Fruit fly (Drosophila melanogaster) whole organism, embryonic: ENCODE results near the gene Gdi.
A peak's percentile ranks its signal among the peaks of the same experiment; 100 is the strongest.

Experiments
- Adf1 ChIP-seq: fragments of 200-800 bp; sonication (Bioruptor generic); IDR thresholded peaks from 2 replicates; pipeline ENCODE4 v1.3.6; 2022; ENCODE audit warnings: missing biosample characterization, missing genetic modification characterization
- CG10147 ChIP-seq: fragments of 200-800 bp; sonication (Bioruptor generic); optimal IDR thresholded peaks from 2 replicates; lab custom pipeline; 2019; ENCODE audit warnings: missing biosample characterization, mild to moderate bottlenecking, missing genetic modification characterization, moderate library complexity
- CG12071 ChIP-seq: fragments of 200-800 bp; sonication (Bioruptor generic); optimal IDR thresholded peaks from 3 replicates; lab custom pipeline; 2018; ENCODE audit warnings: missing biosample characterization, mild to moderate bottlenecking, missing genetic modification characterization
- CG13123 ChIP-seq: fragments of 200-800 bp; sonication (Bioruptor generic); optimal IDR thresholded peaks from 2 replicates; lab custom pipeline; 2016; ENCODE audit warnings: missing biosample characterization, missing genetic modification characterization
- CG14860 ChIP-seq: fragments of 200-800 bp; sonication (Bioruptor generic); IDR thresholded peaks from 3 replicates; pipeline ENCODE4 v1.3.6; 2022; ENCODE audit warnings: missing biosample characterization, missing genetic modification characterization; ENCODE audit not compliant: partially characterized antibody
- CG15479 ChIP-seq: fragments of 200-800 bp; sonication (Bioruptor generic); optimal IDR thresholded peaks from 3 replicates; lab custom pipeline; 2019; ENCODE audit warnings: missing biosample characterization, mild to moderate bottlenecking, missing genetic modification characterization, moderate library complexity
- CG15601 ChIP-seq: fragments of 200-800 bp; sonication (Bioruptor generic); optimal IDR thresholded peaks from 3 replicates; lab custom pipeline; 2019; ENCODE audit warnings: missing biosample characterization, mild to moderate bottlenecking, missing genetic modification characterization, moderate library complexity
- CG1647 ChIP-seq: fragments of 200-800 bp; sonication (Bioruptor generic); optimal IDR thresholded peaks from 3 replicates; lab custom pipeline; 2016; ENCODE audit warnings: missing biosample characterization, missing genetic modification characterization
- CG16779 ChIP-seq: fragments of 200-800 bp; sonication (Bioruptor generic); IDR thresholded peaks from 2 replicates; pipeline ENCODE4 v1.3.6; 2022; ENCODE audit warnings: missing biosample characterization, missing genetic modification characterization
- CG18011 ChIP-seq: fragments of 200-800 bp; sonication (Bioruptor generic); optimal IDR thresholded peaks from 2 replicates; lab custom pipeline; 2017; ENCODE audit warnings: missing biosample characterization, missing genetic modification characterization, mild to moderate bottlenecking, moderate library complexity, missing genotype
- CG1832 ChIP-seq: fragments of 200-800 bp; sonication (Bioruptor generic); optimal IDR thresholded peaks from 2 replicates; lab custom pipeline; 2017; ENCODE audit warnings: missing biosample characterization, mild to moderate bottlenecking, missing genetic modification characterization, inconsistent platforms
- CG18619 ChIP-seq: fragments of 200-800 bp; sonication (Bioruptor generic); optimal IDR thresholded peaks from 3 replicates; lab custom pipeline; 2017; ENCODE audit warnings: missing biosample characterization, mild to moderate bottlenecking, missing genetic modification characterization
- CG30020 ChIP-seq: fragments of 200-800 bp; optimal IDR thresholded peaks from 2 replicates; lab custom pipeline; 2019; ENCODE audit warnings: missing biosample characterization, mild to moderate bottlenecking, missing genetic modification characterization, moderate library complexity
- CG30403 ChIP-seq: fragments of 200-800 bp; sonication (Bioruptor generic); optimal IDR thresholded peaks from 3 replicates; lab custom pipeline; 2016; ENCODE audit warnings: missing biosample characterization, missing genetic modification characterization
- CG4707 ChIP-seq: fragments of 200-800 bp; sonication (Bioruptor generic); optimal IDR thresholded peaks from 2 replicates; lab custom pipeline; 2018; ENCODE audit warnings: missing biosample characterization, mild to moderate bottlenecking, missing genetic modification characterization, moderate library complexity
- CG5180 ChIP-seq: fragments of 200-800 bp; sonication (Bioruptor generic); optimal IDR thresholded peaks from 3 replicates; lab custom pipeline; 2017; ENCODE audit warnings: missing biosample characterization, missing genetic modification characterization, mild to moderate bottlenecking, moderate library complexity, missing genetic modification reagents
- CG6791 ChIP-seq: fragments of 200-800 bp; sonication (Bioruptor generic); IDR thresholded peaks from 3 replicates; pipeline ENCODE4 v1.3.6; 2022; ENCODE audit warnings: missing biosample characterization, missing genetic modification characterization; ENCODE audit not compliant: partially characterized antibody
- CHES-1-like ChIP-seq: fragments of 200-800 bp; sonication (Bioruptor generic); optimal IDR thresholded peaks from 2 replicates; lab custom pipeline; 2016; ENCODE audit warnings: missing biosample characterization, missing genetic modification characterization
- Camta ChIP-seq: fragments of 200-800 bp; sonication (Bioruptor generic); optimal IDR thresholded peaks from 2 replicates; lab custom pipeline; 2016; ENCODE audit warnings: missing biosample characterization, missing genetic modification characterization
- CoRest ChIP-seq: fragments of 200-800 bp; sonication (Bioruptor generic); optimal IDR thresholded peaks from 3 replicates; lab custom pipeline; 2018; ENCODE audit warnings: missing biosample characterization, mild to moderate bottlenecking, missing genetic modification characterization, moderate library complexity
- Dad ChIP-seq: fragments of 200-800 bp; sonication (Bioruptor generic); optimal IDR thresholded peaks from 3 replicates; lab custom pipeline; 2016; ENCODE audit warnings: missing biosample characterization, missing genetic modification characterization
- Ets65A ChIP-seq: fragments of 200-800 bp; sonication (Bioruptor generic); peaks from one replicate; lab custom pipeline; 2016; ENCODE audit warnings: missing biosample characterization, missing genetic modification characterization
- HLH4C ChIP-seq: fragments of 200-800 bp; sonication (Bioruptor generic); IDR thresholded peaks from 3 replicates; pipeline ENCODE4 v1.3.6; 2022; ENCODE audit warnings: missing biosample characterization, missing genetic modification characterization; ENCODE audit not compliant: partially characterized antibody
- HLHmδ ChIP-seq: fragments of 200-800 bp; sonication (Bioruptor generic); optimal IDR thresholded peaks from 2 replicates; lab custom pipeline; 2018; ENCODE audit warnings: missing biosample characterization, mild to moderate bottlenecking, missing genetic modification characterization, moderate library complexity
- Hand ChIP-seq: fragments of 200-800 bp; sonication (Bioruptor generic); optimal IDR thresholded peaks from 2 replicates; lab custom pipeline; 2017; ENCODE audit warnings: mild to moderate bottlenecking, missing biosample characterization, missing genetic modification reagents, missing genetic modification characterization
- Hr39 ChIP-seq: fragments of >200 bp; optimal IDR thresholded peaks from 2 replicates; lab custom pipeline; 2017
- Kr ChIP-seq: fragments of 200-800 bp; sonication (Bioruptor generic); optimal IDR thresholded peaks from 2 replicates; lab custom pipeline; 2017; ENCODE audit warnings: missing biosample characterization, mild to moderate bottlenecking, missing genetic modification characterization
- Mrtf ChIP-seq: fragments of 200-800 bp; sonication (Bioruptor generic); IDR thresholded peaks from 3 replicates; pipeline ENCODE4 v1.3.6; 2022; ENCODE audit warnings: missing biosample characterization, missing genetic modification characterization
- NFAT ChIP-seq: fragments of 200-800 bp; sonication (Bioruptor generic); IDR thresholded peaks from 2 replicates; pipeline ENCODE4 v1.3.6; 2022; ENCODE audit warnings: missing biosample characterization, missing genetic modification characterization
- Sox100B ChIP-seq: fragments of 200-800 bp; sonication (Bioruptor generic); optimal IDR thresholded peaks from 3 replicates; lab custom pipeline; 2018; ENCODE audit warnings: missing biosample characterization, mild to moderate bottlenecking, missing genetic modification characterization
- Stat92E ChIP-seq, 3 experiments: fragments of >200 bp in 2 of 3; fragments of 200-800 bp in 1 of 3; sonication (Bioruptor generic) in 1 of 3; optimal IDR thresholded peaks; 2 replicates each; lab custom pipeline; 2017 to 2019; ENCODE audit warnings: missing biosample characterization in 3 of 3, missing genetic modification characterization in 3 of 3, mild to moderate bottlenecking in 1 of 3, moderate library complexity in 1 of 3
- Usf ChIP-seq: fragments of 200-800 bp; sonication (Bioruptor generic); optimal IDR thresholded peaks from 2 replicates; lab custom pipeline; 2017; ENCODE audit warnings: missing genotype, missing biosample characterization, missing genetic modification characterization
- Xrp1 ChIP-seq: fragments of 200-800 bp; sonication (Bioruptor generic); IDR thresholded peaks from 2 replicates; pipeline ENCODE4 v1.3.6; 2022; ENCODE audit warnings: missing biosample characterization, missing genetic modification characterization
- bcd ChIP-seq: fragments of 200-800 bp; sonication (Bioruptor generic); optimal IDR thresholded peaks from 2 replicates; lab custom pipeline; 2017; ENCODE audit warnings: missing biosample characterization, mild to moderate bottlenecking, missing genetic modification characterization
- ci ChIP-seq: fragments of 200-800 bp; sonication (Bioruptor generic); IDR thresholded peaks from 3 replicates; pipeline ENCODE4 v1.3.6; 2022; ENCODE audit warnings: missing biosample characterization, missing genetic modification characterization
- danr ChIP-seq: fragments of 200-800 bp; sonication (Bioruptor generic); IDR thresholded peaks from 2 replicates; pipeline ENCODE4 v1.3.6; 2022; ENCODE audit warnings: missing biosample characterization, missing genetic modification characterization
- dati ChIP-seq: fragments of 200-800 bp; sonication (Bioruptor generic); IDR thresholded peaks from 2 replicates; pipeline ENCODE4 v1.3.6; 2022; ENCODE audit warnings: missing biosample characterization, missing genetic modification characterization
- dimm ChIP-seq: fragments of 200-800 bp; sonication (Bioruptor generic); IDR thresholded peaks from 2 replicates; pipeline ENCODE4 v1.3.6; 2022; ENCODE audit warnings: missing biosample characterization, missing genetic modification characterization
- dysf ChIP-seq: fragments of 200-800 bp; sonication (Bioruptor generic); IDR thresholded peaks from 3 replicates; pipeline ENCODE4 v1.3.6; 2022; ENCODE audit warnings: missing biosample characterization, missing genetic modification characterization
- hb ChIP-seq: fragments of 200-800 bp; sonication (Bioruptor generic); IDR thresholded peaks from 3 replicates; pipeline ENCODE4 v1.3.6; 2022; ENCODE audit warnings: missing biosample characterization, missing genetic modification characterization; ENCODE audit not compliant: partially characterized antibody
- insv ChIP-seq, 2 experiments: fragments of 200-800 bp; sonication (Bioruptor generic); optimal IDR thresholded peaks; 3 replicates each; lab custom pipeline; 2016 to 2018; ENCODE audit warnings: missing biosample characterization in 2 of 2, missing genetic modification characterization in 2 of 2
- jumu ChIP-seq: fragments of 200-800 bp; sonication (Bioruptor generic); optimal IDR thresholded peaks from 3 replicates; lab custom pipeline; 2016; ENCODE audit warnings: missing biosample characterization, missing genetic modification characterization
- luna ChIP-seq: fragments of 200-800 bp; sonication (Bioruptor generic); optimal IDR thresholded peaks from 2 replicates; lab custom pipeline; 2016; ENCODE audit warnings: missing biosample characterization, missing genetic modification characterization
- otp ChIP-seq: fragments of 200-800 bp; sonication (Bioruptor generic); IDR thresholded peaks from 3 replicates; pipeline ENCODE4, ENCODE4 v1.3.6; 2022; ENCODE audit warnings: missing biosample characterization, missing genetic modification characterization
- pan ChIP-seq, 4 experiments: fragments of >200 bp in 3 of 4; fragments of 200-800 bp in 1 of 4; sonication (Bioruptor generic) in 1 of 4; optimal IDR thresholded peaks in 3 of 4; IDR thresholded peaks in 1 of 4; 2 replicates each; pipeline versions ENCODE4 v1.3.6 to Lab custom; 2017 to 2022; ENCODE audit warnings: missing biosample characterization in 2 of 4, missing genetic modification characterization in 2 of 4, mixed read lengths in 1 of 4
- z ChIP-seq: fragments of 200-800 bp; sonication (Bioruptor generic); IDR thresholded peaks from 3 replicates; pipeline ENCODE4 v1.3.6; 2022; ENCODE audit warnings: missing biosample characterization, missing genetic modification characterization
- zf30C ChIP-seq: fragments of 200-800 bp; sonication (Bioruptor generic); optimal IDR thresholded peaks from 3 replicates; lab custom pipeline; 2018; ENCODE audit warnings: missing biosample characterization, mild to moderate bottlenecking, missing genetic modification characterization

Gdi gene

dm6 chr2L:9520886-9521868, 26.5 kb upstream of the Gdi start, which contains the start of gene Oatp30B (continued):
- no peak for TF ChIP-seq pan (optimal IDR thresholded peaks at IDR 0.05; lab: Kevin White, UChicago)
- peak in 1 of 2 experiments; percentile 98 for TF ChIP-seq pan (GFP tag; optimal IDR thresholded peaks at IDR 0.05 in 1 of 2, IDR thresholded peaks at IDR 0.05 in 1 of 2)
- TF ChIP-seq CG18619 = peak; percentile 93
- peak; percentile 94 for TF ChIP-seq CG1647 (GFP tag; lab: Kevin White, UChicago)
- TF ChIP-seq NFAT (GFP tag; lab: Robert Waterston, UW) = peak; percentile 97
- peak; percentile 97 for TF ChIP-seq dysf (GFP tag; lab: Robert Waterston, UW)
- TF ChIP-seq CG1832 (GFP tag; lab: Kevin White, UChicago) = peak; percentile 82
- TF ChIP-seq zf30C (GFP tag; lab: Kevin White, UChicago) = peak; percentile 18
- peak; percentile 91; the same call in 2 of the 3 replicates for TF ChIP-seq hb (GFP tag; lab: Robert Waterston, UW)
- TF ChIP-seq ci = peak; percentile 98
- peak; percentile 94 for TF ChIP-seq danr (GFP tag; lab: Robert Waterston, UW)
- peak in 1 of 3 experiments; percentile 92 for TF ChIP-seq Stat92E (GFP tag; optimal IDR thresholded peaks at IDR 0.05; lab: Kevin White, UChicago)
- peak; percentile 80 for TF ChIP-seq CG5180 (GFP tag; lab: Kevin White, UChicago)
- peak; percentile 95 for TF ChIP-seq dati (GFP tag; lab: Robert Waterston, UW)
- peak; percentile 93 for TF ChIP-seq luna (GFP tag; lab: Kevin White, UChicago)
- TF ChIP-seq Kr (GFP tag; lab: Kevin White, UChicago) = no peak
- TF ChIP-seq CG18011 (GFP tag; lab: Kevin White, UChicago) = peak; percentile 85
- TF ChIP-seq CG12071 (GFP tag; lab: Kevin White, UChicago) = peak; percentile 88
- TF ChIP-seq CG13123 (GFP tag; lab: Kevin White, UChicago) = peak; percentile 95
- TF ChIP-seq CG30403 (GFP tag; lab: Kevin White, UChicago) = peak; percentile 98
- TF ChIP-seq otp = peak; percentile 97
- peak; percentile 71 for TF ChIP-seq CG15479 (GFP tag; lab: Kevin White, UChicago)
- peak; percentile 93; the same call in 1 of the 2 replicates for TF ChIP-seq dimm (GFP tag; lab: Robert Waterston, UW)
- peak; percentile 93 for TF ChIP-seq jumu (GFP tag; lab: Kevin White, UChicago)
- peak; percentile 95 for TF ChIP-seq HLH4C (GFP tag; lab: Robert Waterston, UW)
- peak; percentile 97 for TF ChIP-seq CG14860 (GFP tag; lab: Robert Waterston, UW)
- TF ChIP-seq CG4707 (GFP tag; lab: Kevin White, UChicago) = peak; percentile 81
- TF ChIP-seq CG16779 (GFP tag; lab: Robert Waterston, UW) = peak; percentile 96
- peak; percentile 79 for TF ChIP-seq Adf1
- TF ChIP-seq Hr39 (lab: Kevin White, UChicago) = no peak
- TF ChIP-seq CG30020 = peak; percentile 83
- TF ChIP-seq Camta (GFP tag; lab: Kevin White, UChicago) = peak; percentile 95
- peak; percentile 94 for TF ChIP-seq Dad (GFP tag; lab: Kevin White, UChicago)
- TF ChIP-seq Mrtf (GFP tag; lab: Robert Waterston, UW) = peak; percentile 95
- peak; percentile 99 for TF ChIP-seq Ets65A (GFP tag; lab: Kevin White, UChicago)
- peak; percentile 97 for TF ChIP-seq CG10147 (GFP tag; lab: Kevin White, UChicago)
- 0 out of 3 replicates have a peak, but pooled peaks have one; percentile 26 for TF ChIP-seq z (GFP tag; lab: Robert Waterston, UW)
- TF ChIP-seq insv (GFP tag; optimal IDR thresholded peaks at IDR 0.05; lab: Kevin White, UChicago) = peak in 1 of 2 experiments; percentile 79
- TF ChIP-seq CG15601 (tag; lab: Kevin White, UChicago) = peak; percentile 95
- peak; percentile 95 for TF ChIP-seq CHES-1-like (GFP tag; lab: Kevin White, UChicago)
- peak; percentile 99 for TF ChIP-seq Xrp1 (GFP tag; lab: Robert Waterston, UW)
- peak; percentile 97 for TF ChIP-seq CoRest (tag; lab: Kevin White, UChicago)
- peak; percentile 96 for TF ChIP-seq CG6791 (GFP tag; lab: Robert Waterston, UW)
- peak; percentile 95 for TF ChIP-seq bcd (GFP tag; lab: Kevin White, UChicago)
- peak; percentile 84 for TF ChIP-seq Sox100B (GFP tag; lab: Kevin White, UChicago)
- no peak for TF ChIP-seq HLHmδ (GFP tag; lab: Kevin White, UChicago)
- TF ChIP-seq Usf (GFP tag; lab: Kevin White, UChicago) = peak; percentile 90
- peak; percentile 85 for TF ChIP-seq Hand (GFP tag; lab: Kevin White, UChicago)
